Fruit fly (Drosophila melanogaster): ENCODE measurements around the gene CRAT.

CRAT gene

DNA sequence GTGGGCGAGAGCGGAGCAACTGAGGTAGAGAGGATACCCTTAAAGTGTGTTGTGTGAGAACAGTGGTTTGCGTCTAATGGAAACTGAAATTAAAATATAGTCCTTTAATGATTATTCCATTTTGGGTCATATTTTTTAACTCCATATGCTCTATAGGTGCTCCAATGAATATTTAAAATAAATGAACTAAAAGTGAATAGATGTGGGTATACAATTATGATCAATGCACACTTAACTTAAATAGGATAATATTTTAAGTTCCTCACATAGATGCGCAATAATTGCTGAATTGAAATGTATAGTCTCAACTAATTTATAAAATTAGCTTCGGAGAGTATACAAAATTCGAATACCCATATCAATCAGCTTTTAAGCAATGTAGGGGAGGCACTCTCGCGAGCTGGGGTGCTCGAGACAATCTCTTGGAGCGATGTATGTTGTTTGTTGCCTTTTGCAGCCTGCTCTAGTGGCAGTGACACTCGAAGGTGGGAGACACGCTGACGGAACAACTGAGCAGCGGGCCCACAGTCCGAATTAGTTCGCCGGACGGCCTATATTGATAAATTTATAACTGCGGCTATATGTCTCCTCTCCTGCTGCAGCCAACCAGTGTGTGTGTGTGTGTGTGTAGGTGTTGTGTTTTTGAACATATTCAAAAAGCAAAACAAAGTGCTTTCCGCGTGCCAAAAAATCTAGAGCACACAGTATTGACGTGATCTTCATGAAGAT lies 22.1 kb downstream of the CRAT start:
- TF ChIP-seq CG8301 (tag; optimal IDR thresholded peaks at IDR 0.05) (peak; percentile 82), EcR (GFP tag; optimal IDR thresholded peaks at IDR 0.05) (no peak), Pif1B (GFP tag; optimal IDR thresholded peaks at IDR 0.05) (peak; percentile 73), rn (GFP tag; IDR thresholded peaks at IDR 0.05) (no peak), fd96Ca (GFP tag; IDR thresholded peaks at IDR 0.05) (no peak), Snoo (tag; optimal IDR thresholded peaks at IDR 0.05) (peak; percentile 65), CG4496 (GFP tag; IDR thresholded peaks at IDR 0.05) (peak; percentile 72; the same call in 2 of the 3 replicates), CG9948 (tag; optimal IDR thresholded peaks at IDR 0.05) (peak; percentile 79), CG8159 (tag; optimal IDR thresholded peaks at IDR 0.05) (peak; percentile 84), CG32121 (GFP tag; IDR thresholded peaks at IDR 0.05) (peak; percentile 54), CG10348 (GFP tag; IDR thresholded peaks at IDR 0.05) (no peak), gl (tag; optimal IDR thresholded peaks at IDR 0.05) (peak; percentile 39), CG14655 (GFP tag; optimal IDR thresholded peaks at IDR 0.05) (no peak), CG34367 (tag; optimal IDR thresholded peaks at IDR 0.05) (peak; percentile 70), CG15710 (tag; optimal IDR thresholded peaks at IDR 0.05) (peak; percentile 71), CG13204 (GFP tag; optimal IDR thresholded peaks at IDR 0.05) (no peak), D1 (tag; optimal IDR thresholded peaks at IDR 0.05) (peak; percentile 39), Ets98B (GFP tag; IDR thresholded peaks at IDR 0.05) (no peak; the same call in 1 of the 2 replicates), CG17806 (tag; optimal IDR thresholded peaks at IDR 0.05) (peak; percentile 79), Pif1A (GFP tag; optimal IDR thresholded peaks at IDR 0.05) (peak; percentile 82), CG12605 (GFP tag; IDR thresholded peaks at IDR 0.05) (no peak)

DNA sequence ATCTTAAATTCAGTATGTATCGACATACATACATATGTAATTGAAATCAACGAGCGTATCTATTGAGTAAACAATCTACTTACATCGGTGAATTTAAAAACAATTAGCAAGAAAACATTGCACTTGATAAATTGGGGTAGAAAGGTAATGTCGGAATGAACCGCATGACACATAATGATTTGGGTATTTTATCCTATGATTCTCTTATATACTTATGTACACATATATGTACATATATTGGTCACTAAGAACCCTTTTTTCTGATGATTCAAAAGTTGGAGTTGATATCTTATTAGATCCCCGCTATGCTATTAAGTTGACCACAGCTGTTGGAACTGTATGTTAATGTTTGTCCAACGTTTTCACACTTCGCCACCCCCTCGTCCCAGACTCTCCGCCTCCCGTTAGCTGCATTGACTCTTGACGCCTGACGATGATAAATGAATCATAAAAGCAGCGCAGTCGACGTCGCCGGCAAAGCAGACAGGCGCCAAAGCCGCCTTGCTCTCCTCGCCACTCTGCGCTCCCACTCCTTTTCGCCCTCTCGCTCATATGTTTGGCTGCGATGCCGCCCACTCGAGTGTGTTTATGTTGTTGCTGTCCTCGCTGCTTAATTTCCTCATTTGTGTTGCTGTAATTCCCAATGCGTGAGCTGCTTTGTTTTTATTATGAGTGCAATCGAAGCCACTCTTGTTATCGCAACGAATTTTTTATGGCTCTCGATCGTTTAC lies 22.8 kb downstream of the CRAT start:
- peak; percentile 54 for TF ChIP-seq CG9948 (tag; optimal IDR thresholded peaks at IDR 0.05)
- TF ChIP-seq CG10348 (GFP tag; IDR thresholded peaks at IDR 0.05) = 0 out of 2 replicates have a peak, but pooled peaks have one; percentile 19
- TF ChIP-seq Pif1B (GFP tag; optimal IDR thresholded peaks at IDR 0.05) = no peak
- no peak for TF ChIP-seq Pif1A (GFP tag; optimal IDR thresholded peaks at IDR 0.05)
- TF ChIP-seq CG14655 (GFP tag; optimal IDR thresholded peaks at IDR 0.05) = peak; percentile 77
- peak; percentile 69 for TF ChIP-seq CG8301 (tag; optimal IDR thresholded peaks at IDR 0.05)
- peak; percentile 36 for TF ChIP-seq CG34367 (tag; optimal IDR thresholded peaks at IDR 0.05)
- TF ChIP-seq CG32121 (GFP tag; IDR thresholded peaks at IDR 0.05) = peak; percentile 37; the same call in 1 of the 2 replicates
- peak; percentile 50 for TF ChIP-seq CG8159 (tag; optimal IDR thresholded peaks at IDR 0.05)
- TF ChIP-seq CG13204 (GFP tag; optimal IDR thresholded peaks at IDR 0.05) = peak; percentile 28
- TF ChIP-seq CG4496 (GFP tag; IDR thresholded peaks at IDR 0.05) = peak; percentile 60; the same call in 2 of the 3 replicates
- no peak for TF ChIP-seq fd96Ca (GFP tag; IDR thresholded peaks at IDR 0.05)
- TF ChIP-seq EcR (GFP tag; optimal IDR thresholded peaks at IDR 0.05) = peak; percentile 24
- TF ChIP-seq CG15710 (tag; optimal IDR thresholded peaks at IDR 0.05) = peak; percentile 43
- no peak; the same call in 1 of the 2 replicates for TF ChIP-seq Ets98B (GFP tag; IDR thresholded peaks at IDR 0.05)
- peak; percentile 31 for TF ChIP-seq CG17806 (tag; optimal IDR thresholded peaks at IDR 0.05)
- TF ChIP-seq gl (tag; optimal IDR thresholded peaks at IDR 0.05) = no peak
- no peak for TF ChIP-seq CG12605 (GFP tag; IDR thresholded peaks at IDR 0.05)
- TF ChIP-seq rn (GFP tag; IDR thresholded peaks at IDR 0.05) = no peak

DNA sequence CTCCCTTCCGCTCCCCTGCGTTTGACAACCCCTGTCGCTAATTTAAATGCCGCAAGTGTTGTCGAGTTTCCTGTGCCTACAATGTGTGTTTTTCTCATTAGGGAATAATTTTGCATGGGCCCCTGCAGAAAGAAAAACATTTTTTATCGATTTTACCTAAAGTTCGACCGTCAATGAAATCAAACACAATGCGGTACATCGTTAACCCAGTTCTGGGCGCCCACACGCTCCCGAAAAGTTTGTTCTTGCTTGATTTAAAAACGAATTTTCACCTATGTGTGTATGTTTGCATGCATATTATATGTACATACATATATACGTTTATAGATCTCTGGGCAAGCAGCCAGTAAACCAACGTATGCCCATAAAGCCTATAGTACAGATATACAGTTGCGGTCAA lies 23.4 kb downstream of the CRAT start:
- TF ChIP-seq CG34367 (tag; optimal IDR thresholded peaks at IDR 0.05) (no peak), CG9948 (tag; optimal IDR thresholded peaks at IDR 0.05) (no peak), Pif1B (GFP tag; optimal IDR thresholded peaks at IDR 0.05) (no peak), CG14655 (GFP tag; optimal IDR thresholded peaks at IDR 0.05) (no peak), Snoo (tag; optimal IDR thresholded peaks at IDR 0.05) (no peak), CG13204 (GFP tag; optimal IDR thresholded peaks at IDR 0.05) (no peak), gl (tag; optimal IDR thresholded peaks at IDR 0.05) (no peak), D1 (tag; optimal IDR thresholded peaks at IDR 0.05) (no peak), CG8159 (tag; optimal IDR thresholded peaks at IDR 0.05) (no peak), CG8301 (tag; optimal IDR thresholded peaks at IDR 0.05) (no peak), fd96Ca (GFP tag; IDR thresholded peaks at IDR 0.05) (no peak), CG4496 (GFP tag; IDR thresholded peaks at IDR 0.05) (no peak), Pif1A (GFP tag; optimal IDR thresholded peaks at IDR 0.05) (no peak), CG12605 (GFP tag; IDR thresholded peaks at IDR 0.05) (no peak), EcR (GFP tag; optimal IDR thresholded peaks at IDR 0.05) (no peak), Ets98B (GFP tag; IDR thresholded peaks at IDR 0.05) (no peak), CG32121 (GFP tag; IDR thresholded peaks at IDR 0.05) (no peak), CG17806 (tag; optimal IDR thresholded peaks at IDR 0.05) (no peak), rn (GFP tag; IDR thresholded peaks at IDR 0.05) (no peak), CG15710 (tag; optimal IDR thresholded peaks at IDR 0.05) (no peak)

DNA sequence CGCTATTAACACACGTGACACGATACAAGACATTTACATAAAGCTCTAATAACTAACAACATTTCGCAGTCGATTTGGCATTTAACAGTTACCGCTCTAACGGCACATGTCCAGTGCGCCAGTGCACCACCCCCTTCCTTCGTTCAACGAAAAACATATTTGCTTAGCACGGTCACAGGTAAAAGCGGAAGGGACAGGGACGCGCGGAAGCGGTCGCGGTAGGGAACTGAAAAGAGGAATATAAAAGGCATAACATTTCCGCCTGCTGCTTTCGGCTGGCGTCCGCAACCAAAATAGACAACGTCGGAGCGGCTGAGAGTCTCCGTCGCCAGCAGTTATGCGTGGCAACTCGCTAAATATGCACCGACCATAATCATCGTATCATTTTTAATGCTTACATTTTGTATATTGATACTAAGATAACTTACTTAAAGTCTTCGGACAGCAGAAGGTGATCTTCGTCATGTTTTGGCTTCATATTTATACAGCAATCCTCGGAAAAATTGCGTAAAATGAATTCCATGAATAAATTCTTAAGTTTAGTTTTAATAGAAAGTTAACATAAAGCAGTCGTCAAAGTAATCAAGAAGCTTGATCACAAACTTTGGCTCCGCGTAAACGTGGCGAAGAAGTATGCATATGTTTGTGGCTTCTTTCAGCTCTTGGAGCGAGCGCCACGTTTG lies 24.0 kb downstream of the CRAT start:
- TF ChIP-seq CG10348 (GFP tag; IDR thresholded peaks at IDR 0.05) (no peak), CG14655 (GFP tag; optimal IDR thresholded peaks at IDR 0.05) (peak; percentile 80), CG32121 (GFP tag; IDR thresholded peaks at IDR 0.05) (peak; percentile 54; the same call in 1 of the 2 replicates), CG8301 (tag; optimal IDR thresholded peaks at IDR 0.05) (peak; percentile 75), rn (GFP tag; IDR thresholded peaks at IDR 0.05) (no peak), CG12605 (GFP tag; IDR thresholded peaks at IDR 0.05) (no peak), CG15710 (tag; optimal IDR thresholded peaks at IDR 0.05) (peak; percentile 26), Pif1B (GFP tag; optimal IDR thresholded peaks at IDR 0.05) (peak; percentile 27), CG9948 (tag; optimal IDR thresholded peaks at IDR 0.05) (peak; percentile 30), Ets98B (GFP tag; IDR thresholded peaks at IDR 0.05) (0 out of 2 replicates have a peak, but pooled peaks have one; percentile 22), CG34367 (tag; optimal IDR thresholded peaks at IDR 0.05) (peak; percentile 6), Pif1A (GFP tag; optimal IDR thresholded peaks at IDR 0.05) (peak; percentile 59), fd96Ca (GFP tag; IDR thresholded peaks at IDR 0.05) (peak; percentile 46; the same call in 1 of the 3 replicates), CG8159 (tag; optimal IDR thresholded peaks at IDR 0.05) (peak; percentile 30), CG17806 (tag; optimal IDR thresholded peaks at IDR 0.05) (peak; percentile 31), Snoo (tag; optimal IDR thresholded peaks at IDR 0.05) (no peak), CG4496 (GFP tag; IDR thresholded peaks at IDR 0.05) (0 out of 3 replicates have a peak, but pooled peaks have one; percentile 5), EcR (GFP tag; optimal IDR thresholded peaks at IDR 0.05) (no peak)
